Fruit fly (Drosophila melanogaster) S2 (cell line): ENCODE data around the gene Kmn1.

ENCODE experiments used
- CG8478 ChIP-seq: fragments of >200 bp; optimal IDR thresholded peaks from 2 replicates; lab custom pipeline; 2018
- CTCF ChIP-seq, 2 experiments: fragments of >200 bp; optimal IDR thresholded peaks; 2 replicates each; lab custom pipeline; 2018

Kmn1 gene

DNA sequence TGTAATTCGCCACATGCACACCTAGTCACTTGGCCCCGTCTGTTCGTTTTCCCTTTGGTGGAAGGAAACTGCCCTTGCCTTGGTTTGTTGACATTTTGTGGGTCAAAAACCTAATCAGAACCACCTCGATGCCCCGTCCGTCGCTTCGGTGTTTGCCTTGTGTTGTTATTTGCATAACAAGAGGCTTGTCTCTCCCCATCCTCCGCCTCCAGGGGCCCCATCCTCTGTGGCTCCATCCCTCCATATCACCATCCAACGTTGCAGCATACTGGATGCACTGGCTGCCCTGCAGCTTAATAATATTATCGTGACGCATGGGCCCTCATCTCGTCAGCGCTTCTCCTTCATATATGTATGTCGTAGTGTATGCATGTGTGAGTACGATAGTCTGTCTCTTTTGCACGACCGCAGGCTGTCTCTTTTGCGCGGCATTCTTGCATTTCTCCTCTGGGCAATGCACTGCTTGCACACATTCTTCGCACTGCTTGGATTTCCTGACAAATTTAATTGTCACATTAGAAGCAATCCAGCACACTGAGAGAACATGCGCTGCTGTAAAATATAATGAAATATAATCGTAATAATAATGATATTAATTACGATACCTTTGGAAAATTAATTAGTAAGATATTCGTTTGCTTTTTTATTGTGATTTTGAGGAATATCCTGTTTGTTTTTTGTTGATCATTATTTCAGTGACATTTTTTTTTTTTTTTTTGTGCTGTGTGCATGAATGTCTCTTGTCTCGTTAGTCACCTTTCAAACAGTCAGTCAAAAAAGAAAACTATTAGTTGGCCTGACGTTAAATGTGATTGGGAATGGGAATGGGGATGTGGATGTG, 27.9 kb downstream of the Kmn1 start:
- TF ChIP-seq CG8478 = no peak
- no peak for TF ChIP-seq CTCF (optimal IDR thresholded peaks at IDR 0.05; lab: Kevin White, UChicago)

DNA sequence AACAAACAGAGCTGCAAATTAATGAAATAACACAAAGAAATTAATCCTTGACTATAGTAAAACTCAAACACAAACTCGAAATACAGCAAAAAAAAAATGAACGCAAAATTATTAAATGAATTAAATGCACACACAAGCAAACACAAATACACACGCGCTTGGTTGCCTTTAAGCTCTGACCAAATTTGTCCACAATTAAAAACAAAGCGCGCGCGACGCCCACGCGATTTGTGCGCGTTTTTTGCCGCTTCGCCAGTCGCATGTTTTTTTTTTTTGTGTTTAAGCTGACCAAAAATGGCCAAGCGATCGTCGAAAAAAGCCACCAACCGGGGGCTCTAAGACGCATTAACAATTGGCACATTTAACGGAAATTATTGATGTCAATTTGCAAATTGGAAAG, 28.9 kb downstream of the Kmn1 start:
- TF ChIP-seq CTCF (optimal IDR thresholded peaks at IDR 0.05; lab: Kevin White, UChicago) = no peak
- TF ChIP-seq CG8478 = no peak

DNA sequence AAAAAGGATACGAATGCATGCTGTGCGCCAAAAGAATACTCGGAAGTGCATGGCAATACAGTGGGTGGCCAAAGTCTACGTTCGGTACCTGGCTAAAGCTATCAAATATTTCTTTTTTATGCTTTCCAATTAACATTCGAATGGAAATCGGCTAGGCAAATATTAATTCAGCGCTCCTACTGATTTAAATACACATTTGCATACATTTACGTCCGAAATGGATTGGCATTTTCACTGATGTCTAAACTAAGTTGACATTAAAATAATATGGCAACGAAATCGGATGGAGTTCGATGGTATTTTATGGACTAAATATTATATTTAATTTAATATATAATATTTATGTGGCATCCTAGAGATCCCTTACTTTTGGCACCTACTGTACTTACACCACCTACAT, 29.7 kb downstream of the Kmn1 start:
- TF ChIP-seq CG8478 (no peak), CTCF (optimal IDR thresholded peaks at IDR 0.05; lab: Kevin White, UChicago) (no peak)

DNA sequence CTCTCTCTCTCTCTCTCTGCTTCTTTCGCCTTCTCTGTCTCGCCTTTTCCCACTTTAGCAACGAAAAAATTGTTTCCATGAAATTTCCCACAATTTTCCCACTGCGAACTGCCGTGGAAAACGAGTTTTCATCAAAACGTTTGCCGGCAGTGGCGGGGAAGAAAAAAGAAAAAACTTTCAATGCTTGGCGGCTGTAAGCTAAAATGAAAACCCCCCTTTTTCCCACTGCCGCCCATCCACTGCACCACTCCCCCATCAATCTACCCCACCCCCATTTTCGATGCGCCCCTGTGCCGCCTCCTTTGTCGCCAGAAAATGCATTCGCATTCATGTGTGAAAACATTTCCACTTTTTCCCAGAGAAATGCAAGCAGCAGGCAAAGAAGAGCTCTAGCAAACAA, 41.0 kb downstream of the Kmn1 start:
- TF ChIP-seq CTCF (optimal IDR thresholded peaks at IDR 0.05; lab: Kevin White, UChicago) (no peak), CG8478 (no peak)

DNA sequence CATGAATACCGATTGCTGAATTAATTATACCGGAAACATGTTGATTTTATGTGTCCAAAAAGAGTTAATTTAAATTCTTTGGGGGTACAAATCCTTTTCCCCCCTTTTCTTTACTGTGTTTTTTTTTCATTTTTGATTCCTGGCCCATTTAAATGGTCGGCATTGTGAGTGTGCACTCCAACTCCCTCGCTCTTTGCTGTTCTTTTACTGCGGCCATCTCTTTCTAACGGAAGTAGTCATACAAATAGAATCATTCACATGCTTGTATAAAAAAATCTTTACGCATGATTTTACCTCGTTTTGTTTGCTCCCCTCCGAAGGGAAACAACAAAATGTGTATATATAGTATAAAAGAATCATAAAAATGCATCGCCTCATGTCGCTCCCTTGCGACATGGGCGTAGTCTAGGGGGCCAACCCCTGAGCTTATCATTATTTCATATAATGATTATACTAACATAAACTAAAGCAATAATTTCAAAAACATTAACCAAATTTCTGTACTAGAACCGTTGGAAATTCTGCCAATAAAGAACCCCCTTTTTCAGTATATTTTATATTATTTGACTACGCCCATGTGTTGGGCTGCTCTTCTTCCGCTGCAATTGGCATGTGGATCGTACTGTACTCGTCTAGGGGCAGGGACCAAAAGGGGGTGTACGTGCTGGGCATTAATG, 44.1 kb downstream of the Kmn1 start:
- TF ChIP-seq CTCF (optimal IDR thresholded peaks at IDR 0.05; lab: Kevin White, UChicago) (no peak), CG8478 (no peak)

DNA sequence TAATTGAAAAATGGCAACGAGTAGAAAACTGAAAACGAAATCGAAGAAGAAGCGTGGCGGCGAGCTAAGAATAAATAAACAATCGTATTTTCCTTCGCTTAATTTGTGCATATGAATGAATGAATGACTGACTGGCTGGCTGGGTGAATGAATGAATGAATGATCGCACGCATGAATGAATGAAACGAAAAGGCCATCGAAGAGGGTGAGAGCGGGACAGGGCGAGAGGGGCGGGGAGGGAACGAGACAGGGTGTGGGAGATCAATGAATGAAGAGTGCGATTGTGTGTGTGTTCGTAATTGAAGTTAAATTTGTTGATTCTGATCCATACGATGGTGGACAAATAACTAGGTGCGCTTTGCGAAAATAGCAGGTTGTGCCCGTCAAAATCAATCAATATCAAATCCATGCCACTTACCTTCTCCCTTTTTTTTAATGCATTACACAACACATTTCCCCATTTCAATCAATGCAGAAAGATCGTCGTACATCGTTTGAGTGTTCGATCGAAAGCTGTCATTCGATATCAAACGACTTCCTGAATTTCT, 45.1 kb downstream of the Kmn1 start:
- TF ChIP-seq CTCF (optimal IDR thresholded peaks at IDR 0.05; lab: Kevin White, UChicago) (no peak), CG8478 (no peak)

DNA sequence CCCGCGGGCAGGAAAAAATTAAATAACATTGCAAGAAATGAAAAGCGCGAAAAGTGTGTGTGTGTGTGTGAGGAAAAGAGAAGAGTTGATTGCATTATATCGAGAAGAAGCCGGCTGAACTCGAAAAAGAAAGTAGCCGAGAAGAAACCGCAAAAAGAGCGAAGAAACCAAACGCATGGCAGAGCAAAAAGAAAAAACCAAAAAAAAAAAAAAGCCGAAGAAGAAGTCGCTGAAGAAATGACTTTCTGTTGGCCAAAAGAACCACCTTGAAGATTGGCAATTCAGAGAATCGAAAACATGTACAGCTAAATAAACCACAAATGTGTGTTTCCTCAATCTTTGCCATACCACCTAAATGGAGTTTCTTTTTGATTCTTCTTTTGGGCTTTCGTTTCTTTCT, 48.3 kb downstream of the Kmn1 start:
- no peak for TF ChIP-seq CTCF (optimal IDR thresholded peaks at IDR 0.05; lab: Kevin White, UChicago)
- no peak for TF ChIP-seq CG8478

DNA sequence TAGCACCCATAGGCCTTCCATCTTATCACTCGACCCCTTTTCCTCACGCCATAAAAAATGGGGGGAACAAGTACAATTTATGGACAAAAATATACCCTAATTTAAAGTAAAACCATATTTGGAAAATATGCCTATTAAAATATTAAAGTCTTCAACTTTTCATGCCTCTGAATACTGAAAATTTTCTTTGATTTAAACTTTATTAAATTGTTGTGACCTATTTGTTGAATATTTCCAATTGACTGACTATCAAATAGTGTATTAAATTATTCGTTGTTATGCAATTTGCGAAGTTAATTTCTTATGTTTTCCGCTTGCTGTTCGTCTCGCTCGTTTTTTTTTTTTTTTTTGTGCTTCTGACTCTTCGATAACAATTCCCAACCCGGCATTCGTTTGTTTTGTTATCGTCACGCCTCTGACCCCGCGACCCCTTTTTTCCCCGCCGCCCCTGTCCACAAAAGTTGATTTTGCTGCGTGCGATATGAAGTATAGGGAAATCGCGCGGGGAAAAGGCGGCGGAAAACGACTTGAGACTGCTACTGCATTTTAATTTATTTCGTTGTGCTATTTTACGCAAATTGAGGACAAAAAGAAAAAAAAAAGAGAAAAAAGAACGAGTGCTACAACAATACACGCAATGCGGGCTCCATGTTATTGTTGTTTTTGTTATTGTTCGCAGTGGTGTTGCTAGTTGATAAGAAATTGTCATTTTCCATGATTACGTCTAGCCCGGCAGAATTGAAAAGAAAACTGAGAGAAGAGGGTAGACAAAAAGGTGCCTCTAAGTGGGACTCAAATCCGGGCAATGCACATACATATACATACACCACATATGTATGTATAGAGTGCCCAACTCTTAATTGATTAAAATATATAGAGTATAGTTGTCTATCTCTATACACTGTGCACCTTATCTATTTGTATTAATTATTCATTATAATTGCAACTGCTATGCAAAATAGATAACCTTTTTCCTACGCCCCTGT, 50.4 kb downstream of the Kmn1 start:
- TF ChIP-seq CTCF (optimal IDR thresholded peaks at IDR 0.05; lab: Kevin White, UChicago) (no peak), CG8478 (no peak)
